Worm (Caenorhabditis elegans): Measurements from ENCODE around the gene R08C7.8.
A peak's percentile ranks its signal among the peaks of the same experiment; 100 is the strongest.

The R08C7.8 gene

ce11 chrIV:4403870-4404269, 30.5 kb downstream of the R08C7.8 start:
- peak; percentile 99 for TF ChIP-seq ces-1 (GFP tag; optimal IDR thresholded peaks at IDR 0.05)
- TF ChIP-seq ceh-39 (tag; optimal IDR thresholded peaks at IDR 0.05) = no peak

- TF ChIP-seq M03D4.4 (tag; optimal IDR thresholded peaks at IDR 0.05) (no peak), elt-3 (tag; optimal IDR thresholded peaks at IDR 0.05) (no peak), pha-4 (tag; optimal IDR thresholded peaks at IDR 0.05) (no peak), nhr-76 (tag; optimal IDR thresholded peaks at IDR 0.05) (no peak), zip-8 (tag; optimal IDR thresholded peaks at IDR 0.05) (no peak), ham-2 (GFP tag; optimal IDR thresholded peaks at IDR 0.05) (no peak), lsy-2 (tag; optimal IDR thresholded peaks at IDR 0.05) (no peak), blmp-1 (tag; optimal IDR thresholded peaks at IDR 0.05) (no peak), drap-1 (GFP tag; optimal IDR thresholded peaks at IDR 0.05) (no peak)
Measured at ce11 chrIV:4402413-4402812, 31.9 kb downstream of the R08C7.8 start.

- TF ChIP-seq ceh-43 (GFP tag; optimal IDR thresholded peaks at IDR 0.05) (no peak), elt-1 (tag; optimal IDR thresholded peaks at IDR 0.05; ENCODE audit: borderline replicate concordance, insufficient read depth) (peak; percentile 53), lin-13 (tag; optimal IDR thresholded peaks at IDR 0.05) (no peak), unc-62 (GFP tag; optimal IDR thresholded peaks at IDR 0.05) (peak; percentile 23), blmp-1 (tag; optimal IDR thresholded peaks at IDR 0.05) (peak; percentile 66), nhr-237 (tag; optimal IDR thresholded peaks at IDR 0.05) (peak; percentile 54), lin-32 (GFP tag; optimal IDR thresholded peaks at IDR 0.05) (no peak)
Measured at ce11 chrIV:4400350-4401326, 33.7 kb downstream of the R08C7.8 start, which contains the start of gene Y24D9A.6. Gene Y24D9A.6 (minus strand): TSS chrIV:4400400.

- peak; percentile 12 for TF ChIP-seq pha-4 (tag; optimal IDR thresholded peaks at IDR 0.05)
- no peak for TF ChIP-seq ces-1 (GFP tag; optimal IDR thresholded peaks at IDR 0.05)
Measured at ce11 chrIV:4399418-4400136, 34.8 kb downstream of the R08C7.8 start.

- TF ChIP-seq elt-3 (tag; optimal IDR thresholded peaks at IDR 0.05) = no peak
Measured at ce11 chrIV:4398890-4399289, 35.5 kb downstream of the R08C7.8 start.

- TF ChIP-seq ceh-43 (GFP tag; optimal IDR thresholded peaks at IDR 0.05) (no peak), mls-2 (tag; optimal IDR thresholded peaks at IDR 0.05) (no peak), nhr-76 (tag; optimal IDR thresholded peaks at IDR 0.05) (no peak), nhr-237 (tag; optimal IDR thresholded peaks at IDR 0.05) (no peak), ceh-83 (GFP tag; optimal IDR thresholded peaks at IDR 0.05) (no peak), sem-2 (GFP tag; optimal IDR thresholded peaks at IDR 0.05) (no peak), tbx-8 (GFP tag; optimal IDR thresholded peaks at IDR 0.05) (no peak), lin-13 (tag; optimal IDR thresholded peaks at IDR 0.05) (no peak), nhr-28 (tag; optimal IDR thresholded peaks at IDR 0.05) (no peak), ztf-11 (tag; optimal IDR thresholded peaks at IDR 0.05) (no peak), lin-32 (GFP tag; optimal IDR thresholded peaks at IDR 0.05) (no peak), mab-5 (tag; optimal IDR thresholded peaks at IDR 0.05) (no peak), mep-1 (tag; optimal IDR thresholded peaks at IDR 0.05) (no peak), M03D4.4 (tag; optimal IDR thresholded peaks at IDR 0.05) (no peak), hlh-1 (tag; optimal IDR thresholded peaks at IDR 0.05) (no peak), cnd-1 (tag; optimal IDR thresholded peaks at IDR 0.05) (peak; percentile 19), blmp-1 (tag; optimal IDR thresholded peaks at IDR 0.05) (no peak), lsy-2 (tag; optimal IDR thresholded peaks at IDR 0.05) (peak; percentile 18), snpc-4 (tag; optimal IDR thresholded peaks at IDR 0.05) (no peak), elt-3 (tag; optimal IDR thresholded peaks at IDR 0.05) (no peak), nhr-12 (tag; optimal IDR thresholded peaks at IDR 0.05) (no peak), elt-1 (tag; optimal IDR thresholded peaks at IDR 0.05; ENCODE audit: borderline replicate concordance, insufficient read depth) (no peak), unc-120 (tag; optimal IDR thresholded peaks at IDR 0.05; ENCODE audit: poor library complexity, severe bottlenecking) (peak; percentile 2), bed-3 (GFP tag; optimal IDR thresholded peaks at IDR 0.05) (no peak), ces-1 (GFP tag; optimal IDR thresholded peaks at IDR 0.05) (no peak), sptf-1 (tag; optimal IDR thresholded peaks at IDR 0.05) (no peak), drap-1 (GFP tag; optimal IDR thresholded peaks at IDR 0.05) (no peak), unc-39 (tag; optimal IDR thresholded peaks at IDR 0.05) (no peak), unc-62 (GFP tag; optimal IDR thresholded peaks at IDR 0.05) (peak; percentile 5), nhr-2 (tag; optimal IDR thresholded peaks at IDR 0.05) (no peak), ham-2 (GFP tag; optimal IDR thresholded peaks at IDR 0.05) (peak; percentile 72), pha-4 (tag; optimal IDR thresholded peaks at IDR 0.05) (peak; percentile 14), flh-1 (GFP tag; optimal IDR thresholded peaks at IDR 0.05) (no peak), ceh-39 (tag; optimal IDR thresholded peaks at IDR 0.05) (no peak), zip-8 (tag; optimal IDR thresholded peaks at IDR 0.05) (no peak)
Measured at ce11 chrIV:4398420-4398819, 35.9 kb downstream of the R08C7.8 start.
